Fruit fly (Drosophila melanogaster) whole organism, embryonic: ENCODE results near the gene pxb.

Source experiments
- CG10366 ChIP-seq: fragments of 200-800 bp; sonication (Bioruptor generic); IDR thresholded peaks from 2 replicates; pipeline ENCODE4 v1.3.6; 2022; ENCODE audit warnings: missing biosample characterization, missing genetic modification characterization
- CG18476 ChIP-seq: fragments of 200-800 bp; sonication (Bioruptor generic); optimal IDR thresholded peaks from 2 replicates; lab custom pipeline; 2016; ENCODE audit warnings: missing biosample characterization, mild to moderate bottlenecking, missing genetic modification characterization
- CG4328 ChIP-seq: fragments of 200-800 bp; sonication (Bioruptor generic); optimal IDR thresholded peaks from 3 replicates; lab custom pipeline; 2017; ENCODE audit warnings: missing biosample characterization, missing genetic modification reagents, missing genetic modification characterization
- HmgD ChIP-seq: fragments of 200-800 bp; sonication (Bioruptor generic); optimal IDR thresholded peaks from 3 replicates; lab custom pipeline; 2016; ENCODE audit warnings: missing biosample characterization, missing genetic modification characterization
- HmgZ ChIP-seq: fragments of 200-800 bp; sonication (Bioruptor generic); optimal IDR thresholded peaks from 2 replicates; lab custom pipeline; 2018; ENCODE audit warnings: missing biosample characterization, mild to moderate bottlenecking, missing genetic modification characterization
- Vsx1 ChIP-seq: fragments of 200-800 bp; sonication (Bioruptor generic); optimal IDR thresholded peaks from 2 replicates; lab custom pipeline; 2017; ENCODE audit warnings: missing biosample characterization, mild to moderate bottlenecking, missing genetic modification characterization, missing genetic modification reagents
- ham ChIP-seq: fragments of 200-800 bp; sonication (Bioruptor generic); IDR thresholded peaks from 2 replicates; pipeline ENCODE4 v1.3.6; 2022; ENCODE audit warnings: missing biosample characterization, missing genetic modification characterization
- insv ChIP-seq, 2 experiments: fragments of 200-800 bp; sonication (Bioruptor generic); optimal IDR thresholded peaks; 3 replicates each; lab custom pipeline; 2016 to 2018; ENCODE audit warnings: missing biosample characterization in 2 of 2, missing genetic modification characterization in 2 of 2
- pros ChIP-seq: fragments of 200-800 bp; sonication (Bioruptor generic); optimal IDR thresholded peaks from 3 replicates; lab custom pipeline; 2019; ENCODE audit warnings: missing biosample characterization, mild to moderate bottlenecking, missing genetic modification characterization, moderate library complexity

DNA sequence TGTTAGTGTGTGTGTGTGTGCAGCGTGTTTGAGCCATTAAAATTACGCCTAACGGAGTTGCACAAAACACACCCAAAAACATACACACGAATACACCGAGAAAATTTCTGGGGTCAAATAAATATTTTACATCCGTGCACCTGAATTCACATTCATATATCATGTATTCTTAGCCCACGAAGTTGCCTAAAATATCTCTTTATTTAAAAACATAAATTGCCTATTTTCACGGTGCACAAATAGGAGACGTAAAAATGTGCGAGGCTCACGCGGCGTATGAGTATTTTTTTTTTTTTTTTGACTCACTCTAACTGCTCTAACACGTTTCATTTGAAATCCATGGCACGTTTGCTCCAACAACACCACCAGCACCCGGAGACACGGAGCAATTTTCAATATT lies 34.8 kb downstream of the pxb start:
- no peak for TF ChIP-seq HmgD (GFP tag; lab: Kevin White, UChicago)
- TF ChIP-seq HmgZ (tag; lab: Kevin White, UChicago): no peak
- TF ChIP-seq insv (GFP tag; optimal IDR thresholded peaks at IDR 0.05; lab: Kevin White, UChicago): no peak
- no peak for TF ChIP-seq CG18476 (GFP tag; lab: Kevin White, UChicago)
- TF ChIP-seq CG10366: peak; percentile 32; the same call in 1 of the 2 replicates
- no peak for TF ChIP-seq ham (GFP tag; lab: Robert Waterston, UW)
- TF ChIP-seq CG4328 (GFP tag; lab: Kevin White, UChicago): no peak
- no peak for TF ChIP-seq pros (GFP tag; lab: Kevin White, UChicago)
- no peak for TF ChIP-seq Vsx1 (GFP tag; lab: Kevin White, UChicago)
